Fruit fly (Drosophila melanogaster) whole organism, prepupa: ENCODE results near the gene CG3224.

Experiments
- Blimp-1 ChIP-seq: fragments of 200-800 bp; sonication (Bioruptor generic); optimal IDR thresholded peaks from 3 replicates; lab custom pipeline; 2017; ENCODE audit warnings: missing biosample characterization, missing genetic modification characterization, mild to moderate bottlenecking, moderate library complexity, missing genetic modification reagents
- CG10631 ChIP-seq: fragments of 200-800 bp; sonication (Bioruptor generic); optimal IDR thresholded peaks from 2 replicates; lab custom pipeline; 2016; ENCODE audit warnings: missing biosample characterization, missing genetic modification characterization
- CG10669 ChIP-seq: fragments of 200-800 bp; sonication (Bioruptor generic); optimal IDR thresholded peaks from 3 replicates; lab custom pipeline; 2018; ENCODE audit warnings: missing biosample characterization, mild to moderate bottlenecking, missing genetic modification characterization, moderate library complexity
- CG11294 ChIP-seq: fragments of 200-800 bp; sonication (Bioruptor generic); IDR thresholded peaks from 2 replicates; pipeline ENCODE4 v1.3.6; 2022; ENCODE audit warnings: missing biosample characterization, missing genetic modification characterization
- CG11762 ChIP-seq: fragments of 200-800 bp; sonication (Bioruptor generic); optimal IDR thresholded peaks from 3 replicates; lab custom pipeline; 2016; ENCODE audit warnings: missing biosample characterization, missing genetic modification characterization; ENCODE audit not compliant: insufficient read depth
- CG11902 ChIP-seq: fragments of 200-800 bp; sonication (Bioruptor generic); optimal IDR thresholded peaks from 3 replicates; lab custom pipeline; 2016; ENCODE audit warnings: missing biosample characterization, missing genetic modification characterization
- CG15336 ChIP-seq: fragments of 200-800 bp; sonication (Bioruptor generic); IDR thresholded peaks from 2 replicates; pipeline ENCODE4 v1.3.6; 2022; ENCODE audit warnings: missing biosample characterization, missing genetic modification characterization
- CG1621 ChIP-seq: fragments of 200-800 bp; sonication (Bioruptor generic); optimal IDR thresholded peaks from 3 replicates; lab custom pipeline; 2018; ENCODE audit warnings: missing biosample characterization, mild to moderate bottlenecking, missing genetic modification characterization
- CG31627 ChIP-seq: fragments of 200-800 bp; sonication (Bioruptor generic); optimal IDR thresholded peaks from 3 replicates; lab custom pipeline; 2016; ENCODE audit warnings: missing biosample characterization, missing genetic modification characterization
- CG34406 ChIP-seq: fragments of 200-800 bp; sonication (Bioruptor generic); optimal IDR thresholded peaks from 3 replicates; lab custom pipeline; 2016; ENCODE audit warnings: missing biosample characterization, missing genetic modification characterization
- CG4318 ChIP-seq: fragments of 200-800 bp; sonication (Bioruptor generic); optimal IDR thresholded peaks from 3 replicates; lab custom pipeline; 2017; ENCODE audit warnings: missing biosample characterization, mild to moderate bottlenecking, missing genetic modification characterization
- CG6792 ChIP-seq: fragments of 200-800 bp; sonication (Bioruptor generic); optimal IDR thresholded peaks from 3 replicates; lab custom pipeline; 2016; ENCODE audit warnings: missing biosample characterization, missing genetic modification characterization
- CG7368 ChIP-seq: fragments of 200-800 bp; sonication (Bioruptor generic); optimal IDR thresholded peaks from 3 replicates; lab custom pipeline; 2016; ENCODE audit warnings: missing biosample characterization, missing genetic modification characterization
- CG8319 ChIP-seq: fragments of 200-800 bp; sonication (Bioruptor generic); optimal IDR thresholded peaks from 3 replicates; lab custom pipeline; 2016; ENCODE audit warnings: missing biosample characterization, missing genetic modification characterization
- CG9139 ChIP-seq: fragments of 200-800 bp; sonication (Bioruptor generic); optimal IDR thresholded peaks from 3 replicates; lab custom pipeline; 2017; ENCODE audit warnings: missing biosample characterization, mild to moderate bottlenecking, missing genetic modification characterization
- Ets21C ChIP-seq: fragments of 200-800 bp; sonication (Bioruptor generic); optimal IDR thresholded peaks from 3 replicates; lab custom pipeline; 2016; ENCODE audit warnings: missing biosample characterization, missing genetic modification characterization
- Ets96B ChIP-seq: fragments of 200-800 bp; optimal IDR thresholded peaks from 2 replicates; lab custom pipeline; 2019; ENCODE audit warnings: missing biosample characterization, mild to moderate bottlenecking, missing genetic modification characterization, moderate library complexity
- Gug ChIP-seq: fragments of 200-800 bp; sonication (Bioruptor generic); IDR thresholded peaks from 2 replicates; pipeline ENCODE4 v1.3.6; 2022; ENCODE audit warnings: missing biosample characterization, missing genetic modification characterization
- Hr38 ChIP-seq: sonication (Bioruptor generic); optimal IDR thresholded peaks from 2 replicates; lab custom pipeline; 2016; ENCODE audit warnings: missing biosample characterization, missing genetic modification characterization
- Hr39 ChIP-seq: fragments of 200-800 bp; sonication (Bioruptor generic); optimal IDR thresholded peaks from 2 replicates; lab custom pipeline; 2016; ENCODE audit warnings: missing biosample characterization, missing genetic modification characterization
- Hr4 ChIP-seq: fragments of 200-800 bp; sonication (Bioruptor generic); optimal IDR thresholded peaks from 3 replicates; lab custom pipeline; 2016; ENCODE audit warnings: missing biosample characterization, missing genetic modification characterization
- Met ChIP-seq: fragments of 200-800 bp; sonication (Bioruptor generic); optimal IDR thresholded peaks from 3 replicates; lab custom pipeline; 2016; ENCODE audit warnings: missing biosample characterization, missing genetic modification characterization
- Sox102F ChIP-seq: fragments of 200-800 bp; sonication (Bioruptor generic); optimal IDR thresholded peaks from 2 replicates; lab custom pipeline; 2016; ENCODE audit warnings: missing biosample characterization, mild to moderate bottlenecking, missing genetic modification characterization
- Sox14 ChIP-seq: fragments of 200-800 bp; sonication (Bioruptor generic); optimal IDR thresholded peaks from 3 replicates; lab custom pipeline; 2016; ENCODE audit warnings: missing biosample characterization, missing genetic modification characterization
- Sox15 ChIP-seq: fragments of 200-800 bp; sonication (Bioruptor generic); optimal IDR thresholded peaks from 3 replicates; lab custom pipeline; 2016; ENCODE audit warnings: missing biosample characterization, missing genetic modification characterization
- achi ChIP-seq: fragments of 200-800 bp; sonication (Bioruptor generic); optimal IDR thresholded peaks from 3 replicates; lab custom pipeline; 2016; ENCODE audit warnings: missing biosample characterization, missing genetic modification characterization
- dac ChIP-seq: fragments of 200-800 bp; sonication (Bioruptor generic); optimal IDR thresholded peaks from 2 replicates; lab custom pipeline; 2017; ENCODE audit warnings: missing biosample characterization, mild to moderate bottlenecking, missing genetic modification characterization
- dsx ChIP-seq: fragments of 200-800 bp; optimal IDR thresholded peaks from 3 replicates; lab custom pipeline; 2019; ENCODE audit warnings: missing biosample characterization, mild to moderate bottlenecking, missing genetic modification characterization, moderate library complexity; ENCODE audit not compliant: poor library complexity, severe bottlenecking
- eg ChIP-seq: fragments of 200-800 bp; sonication (Bioruptor generic); IDR thresholded peaks from 3 replicates; pipeline ENCODE4 v1.3.6; 2022; ENCODE audit warnings: missing biosample characterization, missing genetic modification characterization
- esn ChIP-seq: fragments of 200-800 bp; sonication (Bioruptor generic); optimal IDR thresholded peaks from 2 replicates; lab custom pipeline; 2016; ENCODE audit warnings: missing biosample characterization, mild to moderate bottlenecking, missing genetic modification characterization, moderate library complexity
- fd59A ChIP-seq: fragments of 200-800 bp; sonication (Bioruptor generic); optimal IDR thresholded peaks from 2 replicates; lab custom pipeline; 2017; ENCODE audit warnings: missing biosample characterization, mild to moderate bottlenecking, missing genetic modification characterization, missing genetic modification reagents
- fd85E ChIP-seq: fragments of 200-800 bp; sonication (Bioruptor generic); optimal IDR thresholded peaks from 3 replicates; lab custom pipeline; 2016; ENCODE audit warnings: missing biosample characterization, missing genetic modification characterization
- fkh ChIP-seq: fragments of 200-800 bp; sonication (Bioruptor generic); optimal IDR thresholded peaks from 3 replicates; lab custom pipeline; 2017; ENCODE audit warnings: missing biosample characterization, mild to moderate bottlenecking, missing genetic modification characterization, moderate library complexity
- lz ChIP-seq: fragments of 200-800 bp; sonication (Bioruptor generic); optimal IDR thresholded peaks from 3 replicates; lab custom pipeline; 2016; ENCODE audit warnings: missing biosample characterization, missing genetic modification characterization
- net ChIP-seq: fragments of 200-800 bp; sonication (Bioruptor generic); optimal IDR thresholded peaks from 3 replicates; lab custom pipeline; 2016; ENCODE audit warnings: missing biosample characterization, missing genetic modification characterization
- salr ChIP-seq, 2 experiments: fragments of 200-800 bp; sonication (Bioruptor generic); optimal IDR thresholded peaks; 3 replicates each; lab custom pipeline; 2016 to 2018; ENCODE audit warnings: missing biosample characterization in 2 of 2, missing genetic modification characterization in 2 of 2, mild to moderate bottlenecking in 1 of 2
- spab ChIP-seq: fragments of 200-800 bp; sonication (Bioruptor generic); optimal IDR thresholded peaks from 2 replicates; lab custom pipeline; 2017; ENCODE audit warnings: missing biosample characterization, mild to moderate bottlenecking, missing genetic modification characterization, missing genetic modification reagents
- ss ChIP-seq, 2 experiments: fragments of 200-800 bp; sonication (Bioruptor generic); optimal IDR thresholded peaks; 2 replicates in 1 of 2; 3 replicates in 1 of 2; lab custom pipeline; 2017 to 2018; ENCODE audit warnings: mild to moderate bottlenecking in 2 of 2, missing biosample characterization in 2 of 2, missing genetic modification characterization in 2 of 2, moderate library complexity in 1 of 2
- topi ChIP-seq: fragments of 200-800 bp; sonication (Bioruptor generic); optimal IDR thresholded peaks from 3 replicates; lab custom pipeline; 2016; ENCODE audit warnings: missing biosample characterization, missing genetic modification characterization
- vri ChIP-seq: fragments of 200-800 bp; sonication (Bioruptor generic); optimal IDR thresholded peaks from 3 replicates; lab custom pipeline; 2016; ENCODE audit warnings: missing biosample characterization, mild to moderate bottlenecking, missing genetic modification characterization

Gene CG3224

DNA sequence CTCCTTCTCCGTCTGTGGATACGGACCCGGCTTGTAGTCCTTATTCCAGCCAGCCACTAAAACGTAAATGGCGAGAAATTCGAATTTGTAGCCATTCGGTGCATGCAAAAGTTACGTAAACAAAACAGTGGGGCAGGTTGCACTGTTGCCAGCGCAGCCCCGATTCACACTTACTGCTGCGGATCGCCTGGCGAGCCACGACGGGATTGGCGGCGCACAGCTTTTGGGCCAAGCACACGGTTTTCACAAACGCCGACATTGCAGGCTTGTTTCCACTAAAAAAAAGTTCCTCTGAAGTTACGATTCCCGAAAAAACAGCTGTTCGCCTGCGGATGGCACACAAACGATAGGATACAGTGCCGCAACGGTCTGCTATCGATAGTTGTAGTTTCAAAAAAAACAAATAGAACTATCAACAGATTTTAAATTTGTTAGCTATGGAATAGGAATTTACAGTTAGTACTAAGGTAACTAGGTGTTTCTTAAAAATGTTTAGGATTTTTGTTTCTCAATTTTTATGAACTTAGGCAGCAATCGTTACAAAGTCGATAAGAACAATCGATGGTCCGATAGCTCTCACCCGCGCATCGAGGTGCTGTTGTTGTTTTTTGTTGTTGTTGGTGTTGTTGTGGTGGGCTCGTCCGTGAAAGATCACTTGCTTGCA lies 16.7 kb upstream of the CG3224 start, which contains the start of gene Fum1 (continued):
- no peak for TF ChIP-seq ss (GFP tag; optimal IDR thresholded peaks at IDR 0.05; lab: Kevin White, UChicago)
- no peak for TF ChIP-seq Met (GFP tag; lab: Kevin White, UChicago)
- TF ChIP-seq fd59A (GFP tag; lab: Kevin White, UChicago): no peak
- TF ChIP-seq CG6792: no peak
- TF ChIP-seq CG10631 (GFP tag; lab: Kevin White, UChicago): no peak
- no peak for TF ChIP-seq dac (GFP tag; lab: Kevin White, UChicago)
- no peak for TF ChIP-seq CG8319 (GFP tag; lab: Kevin White, UChicago)
- TF ChIP-seq vri (GFP tag; lab: Kevin White, UChicago): peak; percentile 22
- no peak for TF ChIP-seq Sox102F (GFP tag; lab: Kevin White, UChicago)
- TF ChIP-seq CG1621 (tag; lab: Kevin White, UChicago): no peak
- TF ChIP-seq fd85E (GFP tag; lab: Kevin White, UChicago): no peak
- TF ChIP-seq achi (GFP tag; lab: Kevin White, UChicago): no peak
- no peak for TF ChIP-seq Sox15
- no peak for TF ChIP-seq CG34406
- TF ChIP-seq topi (GFP tag; lab: Kevin White, UChicago): peak; percentile 23
- no peak for TF ChIP-seq CG11294 (GFP tag; lab: Robert Waterston, UW)
- no peak for TF ChIP-seq spab (GFP tag; lab: Kevin White, UChicago)
- TF ChIP-seq esn: peak; percentile 38
- no peak for TF ChIP-seq Hr4 (GFP tag; lab: Kevin White, UChicago)
- no peak for TF ChIP-seq CG10669
- no peak for TF ChIP-seq CG15336 (GFP tag; lab: Robert Waterston, UW)
- TF ChIP-seq lz (GFP tag; lab: Kevin White, UChicago): peak; percentile 18
- TF ChIP-seq CG9139: no peak
- no peak for TF ChIP-seq dsx (GFP tag; lab: Kevin White, UChicago)
- TF ChIP-seq Ets96B (tag; lab: Kevin White, UChicago): no peak
- no peak for TF ChIP-seq CG11902 (GFP tag; lab: Kevin White, UChicago)
- TF ChIP-seq Sox14 (GFP tag; lab: Kevin White, UChicago): peak; percentile 14
- no peak for TF ChIP-seq Gug
- no peak for TF ChIP-seq Hr39
- TF ChIP-seq CG4318 (GFP tag; lab: Kevin White, UChicago): no peak
- TF ChIP-seq net (GFP tag; lab: Kevin White, UChicago): no peak
- TF ChIP-seq CG7368 (GFP tag; lab: Kevin White, UChicago): no peak
- no peak for TF ChIP-seq Ets21C (GFP tag; lab: Kevin White, UChicago)
- no peak for TF ChIP-seq CG11762 (GFP tag; lab: Kevin White, UChicago)
- no peak for TF ChIP-seq eg (GFP tag; lab: Robert Waterston, UW)
- TF ChIP-seq CG31627 (GFP tag; lab: Kevin White, UChicago): peak; percentile 5
- TF ChIP-seq Hr38 (GFP tag; lab: Kevin White, UChicago): no peak

DNA sequence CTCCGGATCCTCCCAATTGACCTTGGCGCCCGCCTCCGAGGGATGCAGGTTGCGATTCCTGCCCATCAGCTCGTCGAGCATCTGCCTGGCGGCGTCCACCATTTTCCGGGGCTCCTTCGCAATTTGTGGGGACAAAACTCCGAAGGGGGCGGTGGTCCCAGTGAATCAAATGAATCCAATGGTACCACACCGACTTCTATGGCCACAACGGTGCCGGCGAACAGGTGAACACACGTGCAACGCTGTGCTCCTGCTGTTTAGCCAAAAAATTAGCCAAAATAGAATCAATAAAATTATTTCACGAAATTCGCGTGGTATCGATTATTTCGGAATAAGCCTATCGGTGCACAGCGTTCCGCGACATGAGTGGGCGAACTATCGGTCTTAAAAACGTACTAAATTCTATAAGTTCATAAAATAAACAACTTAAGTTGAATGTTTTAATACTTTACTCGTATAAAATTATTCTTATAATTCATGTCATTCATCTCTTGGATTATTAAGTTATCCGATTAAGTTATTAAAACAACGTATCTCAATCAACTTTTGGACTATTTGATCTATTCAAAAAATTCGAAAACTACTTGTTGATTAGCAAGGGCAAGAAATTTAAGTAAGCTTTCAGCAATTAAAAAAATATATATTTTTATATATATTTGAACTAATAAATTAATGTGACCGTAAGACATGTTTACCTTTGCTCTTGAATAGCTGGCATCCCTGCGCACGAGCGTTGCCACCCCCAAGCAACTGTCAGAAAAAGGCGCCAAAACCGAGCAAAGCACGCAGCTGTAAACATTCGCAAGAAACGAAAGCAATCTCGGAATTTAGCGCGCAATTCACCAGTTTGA lies 12.6 kb upstream of the CG3224 start, which contains the start of the genes CG3198 and Mcm6:
Gene CG3198, minus strand, starts transcription at position 337 of the 851 bp plus-strand sequence.
Gene Mcm6, plus strand, starts transcription at position 751 of the 851 bp plus-strand sequence.
- no peak for TF ChIP-seq salr (GFP tag; optimal IDR thresholded peaks at IDR 0.05; lab: Kevin White, UChicago)
- no peak for TF ChIP-seq Ets21C (GFP tag; lab: Kevin White, UChicago)
- TF ChIP-seq fkh (GFP tag; lab: Kevin White, UChicago): peak; percentile 76
- TF ChIP-seq achi (GFP tag; lab: Kevin White, UChicago): peak; percentile 98
- TF ChIP-seq topi (GFP tag; lab: Kevin White, UChicago): no peak
- TF ChIP-seq Blimp-1: no peak
